Fruit fly (Drosophila melanogaster) whole organism, pupa: ENCODE results near the gene CG11122.

ENCODE experiments used
- CG13204 ChIP-seq: fragments of 200-800 bp; sonication (Bioruptor generic); optimal IDR thresholded peaks from 2 replicates; lab custom pipeline; 2018; ENCODE audit warnings: missing biosample characterization, mild to moderate bottlenecking, missing genetic modification characterization, moderate library complexity
- CG32121 ChIP-seq: fragments of 200-800 bp; sonication (Bioruptor generic); IDR thresholded peaks from 2 replicates; pipeline ENCODE4 v1.3.6; 2022; ENCODE audit warnings: missing biosample characterization, missing genetic modification characterization
- CG9948 ChIP-seq: fragments of 200-800 bp; sonication (Bioruptor generic); optimal IDR thresholded peaks from 2 replicates; lab custom pipeline; 2018; ENCODE audit warnings: missing biosample characterization, mild to moderate bottlenecking, missing genetic modification characterization, moderate library complexity
- Snoo ChIP-seq: fragments of 200-800 bp; sonication (Bioruptor generic); optimal IDR thresholded peaks from 3 replicates; lab custom pipeline; 2017; ENCODE audit warnings: missing biosample characterization, mild to moderate bottlenecking, missing genetic modification characterization, inconsistent platforms
- gl ChIP-seq: fragments of 200-800 bp; sonication (Bioruptor generic); optimal IDR thresholded peaks from 2 replicates; lab custom pipeline; 2018; ENCODE audit warnings: missing biosample characterization, mild to moderate bottlenecking, missing genetic modification characterization

Gene CG11122

DNA sequence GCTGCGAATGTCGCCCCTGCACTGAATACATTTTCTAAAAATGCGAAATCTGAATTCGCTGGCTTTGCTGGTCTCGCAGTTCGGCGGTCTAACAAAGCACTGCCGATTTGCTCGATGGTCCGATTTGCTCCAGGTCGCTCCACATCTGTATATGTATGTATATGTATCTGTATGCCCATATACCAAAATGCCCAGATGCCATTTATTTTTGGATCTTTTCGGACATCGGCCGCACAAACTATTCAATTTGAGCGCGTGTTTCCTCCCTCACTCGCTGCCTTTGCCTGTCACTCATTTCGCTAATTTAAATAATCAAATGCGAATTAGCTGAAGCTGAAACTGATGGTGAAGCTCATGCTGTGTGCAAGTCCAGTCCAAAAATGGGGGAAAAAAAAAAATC is 61.5 kb downstream of the CG11122 start, which contains the start of gene CG1537:
CG1537 (minus strand) TSS at position 101 of the 400 bp plus-strand sequence.
- TF ChIP-seq CG9948 (tag; lab: Kevin White, UChicago) (no peak), CG13204 (GFP tag; lab: Kevin White, UChicago) (no peak), CG32121 (GFP tag; lab: Robert Waterston, UW) (no peak), gl (tag; lab: Kevin White, UChicago) (no peak), Snoo (tag; lab: Kevin White, UChicago) (no peak)
